Worm (Caenorhabditis elegans) whole organism, young adult: ENCODE data around the gene F14E5.8.
A peak's percentile ranks its signal among the peaks of the same experiment; 100 is the strongest.

Experiments
- B0336.3 ChIP-seq: fragments of 200-800 bp; sonication (Bioruptor generic); IDR thresholded peaks from 2 replicates; pipeline ENCODE4 v1.3.6; 2022; ENCODE audit warnings: missing genetic modification characterization, missing compliant biosample characterization
- C17E4.6 ChIP-seq: fragments of 200-800 bp; sonication (Bioruptor generic); IDR thresholded peaks from 2 replicates; pipeline ENCODE4 v1.3.6; 2022; ENCODE audit warnings: missing genetic modification reagents, missing genetic modification characterization, missing compliant biosample characterization
- F23B12.7 ChIP-seq: sonication (generic microtip); optimal IDR thresholded peaks from 2 replicates; lab custom pipeline; 2017; ENCODE audit warnings: missing genetic modification characterization, mild to moderate bottlenecking, missing compliant biosample characterization, antibody characterized with exemption, moderate library complexity; ENCODE audit not compliant: insufficient read depth
- ekl-4 ChIP-seq: fragments of 200-800 bp; sonication (Bioruptor generic); IDR thresholded peaks from 2 replicates; pipeline ENCODE4 v1.3.6; 2022; ENCODE audit warnings: missing genetic modification reagents, missing genetic modification characterization, missing compliant biosample characterization
- hrde-1 ChIP-seq: sonication (generic microtip); optimal IDR thresholded peaks from 2 replicates; lab custom pipeline; 2016; ENCODE audit warnings: missing genetic modification characterization, mild to moderate bottlenecking, missing compliant biosample characterization, moderate library complexity, missing genotype, missing genetic modification reagents, borderline replicate concordance
- lag-1 ChIP-seq: fragments of 200-800 bp; sonication (Bioruptor generic); IDR thresholded peaks from 2 replicates; pipeline ENCODE4 v1.3.6; 2022; ENCODE audit warnings: missing genetic modification reagents, missing genetic modification characterization, missing compliant biosample characterization
- lin-26 ChIP-seq: fragments of 200-800 bp; sonication (Bioruptor generic); IDR thresholded peaks from 2 replicates; pipeline ENCODE4 v1.3.6; 2022; ENCODE audit warnings: missing genetic modification reagents, missing genetic modification characterization, missing compliant biosample characterization
- lir-1 ChIP-seq: fragments of 200-800 bp; sonication (Bioruptor generic); conservative IDR thresholded peaks from 2 replicates; pipeline ENCODE4 v1.3.6; 2022; ENCODE audit warnings: missing genetic modification reagents, missing genetic modification characterization, missing compliant biosample characterization
- lsy-27 ChIP-seq: sonication (generic microtip); optimal IDR thresholded peaks from 2 replicates; lab custom pipeline; 2017; ENCODE audit warnings: missing genetic modification characterization, mild to moderate bottlenecking, missing compliant biosample characterization, antibody characterized with exemption, missing genotype, borderline replicate concordance; ENCODE audit not compliant: insufficient read depth
- zim-3 ChIP-seq: sonication (generic microtip); optimal IDR thresholded peaks from 2 replicates; lab custom pipeline; 2017; ENCODE audit warnings: mild to moderate bottlenecking, missing genetic modification characterization, moderate library complexity, missing compliant biosample characterization

- TF ChIP-seq F23B12.7 (no peak), C17E4.6 (GFP tag; lab: Robert Waterston, UW) (peak; percentile 50; the same call in 1 of the 2 replicates), lin-26 (peak; percentile 98), lag-1 (GFP tag; lab: Robert Waterston, UW) (no peak), ekl-4 (GFP tag; lab: Robert Waterston, UW) (peak; percentile 86), hrde-1 (tag; lab: Kevin White, UChicago) (peak; percentile 89), lir-1 (GFP tag; lab: Robert Waterston, UW) (no peak), zim-3 (tag; lab: Kevin White, UChicago) (peak; percentile 43), lsy-27 (tag; lab: Kevin White, UChicago) (no peak), B0336.3 (GFP tag; lab: Robert Waterston, UW) (no peak)
Observed at ce11 chrII:8441519-8441918, 21.6 kb downstream of the F14E5.8 start.
